Fruit fly (Drosophila melanogaster): ENCODE measurements around the gene Xport-A.

DNA sequence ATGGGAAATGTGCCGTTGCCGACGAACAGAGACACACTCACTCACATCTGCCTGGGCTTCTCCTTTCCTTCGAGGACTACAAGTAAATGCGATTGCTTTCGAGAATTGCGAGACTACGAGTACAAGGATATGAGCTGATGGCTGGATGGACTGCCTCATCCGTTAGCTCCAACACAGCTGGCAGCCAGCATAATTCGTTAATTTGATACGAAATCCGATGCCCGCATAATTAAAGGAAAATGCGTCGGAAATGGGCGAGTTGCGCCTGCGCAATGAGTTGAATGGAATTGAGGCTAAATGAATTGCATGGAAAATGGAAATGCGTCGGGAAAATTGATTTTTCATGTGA is 20.5 kb upstream of the Xport-A start:
- no peak for TF ChIP-seq CG8478 (optimal IDR thresholded peaks at IDR 0.05)
- no peak for TF ChIP-seq CTCF (optimal IDR thresholded peaks at IDR 0.05)
